Fruit fly (Drosophila melanogaster) whole organism, embryonic: ENCODE measurements around the gene CG31717.

Experiments used
- Ada2b ChIP-seq: fragments of 200-800 bp; sonication (Bioruptor generic); IDR thresholded peaks from 2 replicates; pipeline ENCODE4 v1.3.6; 2022; ENCODE audit warnings: missing biosample characterization, missing genetic modification characterization
- BtbVII ChIP-seq: fragments of 200-800 bp; sonication (Bioruptor generic); optimal IDR thresholded peaks from 3 replicates; lab custom pipeline; 2017; ENCODE audit warnings: missing biosample characterization, mild to moderate bottlenecking, missing genetic modification characterization
- CG10209 ChIP-seq: fragments of 200-800 bp; sonication (Bioruptor generic); optimal IDR thresholded peaks from 3 replicates; lab custom pipeline; 2017; ENCODE audit warnings: missing biosample characterization, mild to moderate bottlenecking, missing genetic modification characterization, missing genetic modification reagents
- CG14050 ChIP-seq: fragments of 200-800 bp; sonication (Bioruptor generic); IDR thresholded peaks from 3 replicates; pipeline ENCODE4 v1.3.6; 2022; ENCODE audit warnings: missing biosample characterization, missing genetic modification characterization
- CG14965 ChIP-seq: fragments of 200-800 bp; sonication (Bioruptor generic); optimal IDR thresholded peaks from 2 replicates; lab custom pipeline; 2016; ENCODE audit warnings: missing biosample characterization, missing genetic modification characterization, borderline replicate concordance
- CG17568 ChIP-seq: fragments of 200-800 bp; sonication (Bioruptor generic); optimal IDR thresholded peaks from 2 replicates; lab custom pipeline; 2018; ENCODE audit warnings: missing biosample characterization, mild to moderate bottlenecking, missing genetic modification characterization, moderate library complexity
- CG3065 ChIP-seq: fragments of 200-800 bp; sonication (Bioruptor generic); optimal IDR thresholded peaks from 2 replicates; lab custom pipeline; 2016; ENCODE audit warnings: missing biosample characterization, missing genetic modification characterization
- CG31224 ChIP-seq: fragments of 200-800 bp; sonication (Bioruptor generic); IDR thresholded peaks from 2 replicates; pipeline ENCODE4 v1.3.6; 2022; ENCODE audit warnings: missing biosample characterization, missing genetic modification characterization
- CG31365 ChIP-seq: fragments of 200-800 bp; sonication (Bioruptor generic); optimal IDR thresholded peaks from 2 replicates; lab custom pipeline; 2018; ENCODE audit warnings: missing biosample characterization, mild to moderate bottlenecking, missing genetic modification characterization
- CG34376 ChIP-seq: fragments of 200-800 bp; sonication (Bioruptor generic); optimal IDR thresholded peaks from 2 replicates; lab custom pipeline; 2018; ENCODE audit warnings: missing biosample characterization, mild to moderate bottlenecking, missing genetic modification characterization
- CG34422 ChIP-seq: fragments of 200-800 bp; sonication (Bioruptor generic); IDR thresholded peaks from 3 replicates; pipeline ENCODE4 v1.3.6; 2022; ENCODE audit warnings: missing biosample characterization, missing genetic modification characterization
- CG3847 ChIP-seq: fragments of 200-800 bp; sonication (Bioruptor generic); IDR thresholded peaks from 2 replicates; pipeline ENCODE4 v1.3.6; 2022; ENCODE audit warnings: missing biosample characterization, missing genetic modification characterization
- CG4854 ChIP-seq: fragments of 200-800 bp; sonication (Bioruptor generic); optimal IDR thresholded peaks from 2 replicates; lab custom pipeline; 2016; ENCODE audit warnings: missing biosample characterization, missing genetic modification characterization, inconsistent platforms
- CG5180 ChIP-seq: fragments of 200-800 bp; sonication (Bioruptor generic); optimal IDR thresholded peaks from 3 replicates; lab custom pipeline; 2017; ENCODE audit warnings: missing biosample characterization, missing genetic modification characterization, mild to moderate bottlenecking, moderate library complexity, missing genetic modification reagents
- CG6791 ChIP-seq: fragments of 200-800 bp; sonication (Bioruptor generic); IDR thresholded peaks from 3 replicates; pipeline ENCODE4 v1.3.6; 2022; ENCODE audit warnings: missing biosample characterization, missing genetic modification characterization; ENCODE audit not compliant: partially characterized antibody
- CG6813 ChIP-seq: fragments of 200-800 bp; sonication (Bioruptor generic); optimal IDR thresholded peaks from 2 replicates; lab custom pipeline; 2017; ENCODE audit warnings: missing biosample characterization, missing genetic modification characterization, mild to moderate bottlenecking, moderate library complexity, missing genetic modification reagents
- CG8359 ChIP-seq: fragments of 200-800 bp; sonication (Bioruptor generic); optimal IDR thresholded peaks from 2 replicates; lab custom pipeline; 2017; ENCODE audit warnings: missing biosample characterization, mild to moderate bottlenecking, missing genetic modification characterization, borderline replicate concordance
- CG9215 ChIP-seq: fragments of 200-800 bp; sonication (Bioruptor generic); IDR thresholded peaks from 2 replicates; pipeline ENCODE4 v1.3.6; 2022; ENCODE audit warnings: missing biosample characterization, missing genetic modification characterization
- CHES-1-like ChIP-seq: fragments of 200-800 bp; sonication (Bioruptor generic); optimal IDR thresholded peaks from 2 replicates; lab custom pipeline; 2016; ENCODE audit warnings: missing biosample characterization, missing genetic modification characterization
- D19A ChIP-seq: fragments of 200-800 bp; optimal IDR thresholded peaks from 3 replicates; lab custom pipeline; 2019; ENCODE audit warnings: missing biosample characterization, mild to moderate bottlenecking, missing genetic modification characterization, moderate library complexity
- E2f2 ChIP-seq: fragments of 200-800 bp; sonication (Bioruptor generic); IDR thresholded peaks from 2 replicates; pipeline ENCODE4 v1.3.6; 2022; ENCODE audit warnings: missing biosample characterization, missing genetic modification characterization
- Ets97D ChIP-seq: fragments of 200-800 bp; sonication (Bioruptor generic); optimal IDR thresholded peaks from 3 replicates; lab custom pipeline; 2016; ENCODE audit warnings: missing biosample characterization, missing genetic modification characterization
- H2.0 ChIP-seq: fragments of 200-800 bp; sonication (Bioruptor generic); IDR thresholded peaks from 2 replicates; pipeline ENCODE4 v1.3.6; 2022; ENCODE audit warnings: missing biosample characterization, missing genetic modification characterization
- HLH4C ChIP-seq: fragments of 200-800 bp; sonication (Bioruptor generic); IDR thresholded peaks from 3 replicates; pipeline ENCODE4 v1.3.6; 2022; ENCODE audit warnings: missing biosample characterization, missing genetic modification characterization; ENCODE audit not compliant: partially characterized antibody
- HmgZ ChIP-seq: fragments of 200-800 bp; sonication (Bioruptor generic); optimal IDR thresholded peaks from 2 replicates; lab custom pipeline; 2018; ENCODE audit warnings: missing biosample characterization, mild to moderate bottlenecking, missing genetic modification characterization
- Hr39 ChIP-seq: fragments of >200 bp; optimal IDR thresholded peaks from 2 replicates; lab custom pipeline; 2017
- Lhr ChIP-seq: fragments of 200-800 bp; sonication (Bioruptor generic); optimal IDR thresholded peaks from 3 replicates; lab custom pipeline; 2017; ENCODE audit warnings: mild to moderate bottlenecking, missing biosample characterization, missing genetic modification reagents, missing genetic modification characterization
- Lpt ChIP-seq: fragments of >200 bp; optimal IDR thresholded peaks from 2 replicates; lab custom pipeline; 2018; ENCODE audit warnings: missing biosample characterization, missing genetic modification characterization
- Med ChIP-seq: fragments of 200-800 bp; sonication (Bioruptor generic); peaks from one replicate; lab custom pipeline; 2016; ENCODE audit warnings: missing biosample characterization, missing genetic modification characterization, mild to moderate bottlenecking, inconsistent platforms, moderate library complexity
- Mes4 ChIP-seq: fragments of 200-800 bp; sonication (Bioruptor generic); optimal IDR thresholded peaks from 2 replicates; lab custom pipeline; 2016; ENCODE audit warnings: missing biosample characterization, missing genetic modification characterization
- NfI ChIP-seq: fragments of 200-800 bp; sonication (Bioruptor generic); optimal IDR thresholded peaks from 3 replicates; lab custom pipeline; 2018; ENCODE audit warnings: missing biosample characterization, mild to moderate bottlenecking, missing genetic modification characterization, moderate library complexity
- Poxn ChIP-seq: fragments of 200-800 bp; sonication (Bioruptor generic); IDR thresholded peaks from 2 replicates; pipeline ENCODE4 v1.3.6; 2022; ENCODE audit warnings: missing biosample characterization, missing genetic modification characterization
- Sry-δ ChIP-seq: fragments of 200-800 bp; sonication (Bioruptor generic); optimal IDR thresholded peaks from 2 replicates; lab custom pipeline; 2016; ENCODE audit warnings: missing biosample characterization, missing genetic modification characterization
- bbx ChIP-seq: fragments of 200-800 bp; sonication (Bioruptor generic); IDR thresholded peaks from 2 replicates; pipeline ENCODE4 v1.3.6; 2022; ENCODE audit warnings: missing biosample characterization, missing genetic modification characterization; ENCODE audit not compliant: partially characterized antibody
- bigmax ChIP-seq: fragments of 200-800 bp; sonication (Bioruptor generic); optimal IDR thresholded peaks from 2 replicates; lab custom pipeline; 2018; ENCODE audit warnings: missing biosample characterization, mild to moderate bottlenecking, missing genetic modification characterization
- btn ChIP-seq: fragments of 200-800 bp; sonication (Bioruptor generic); optimal IDR thresholded peaks from 2 replicates; lab custom pipeline; 2016; ENCODE audit warnings: missing biosample characterization, missing genetic modification characterization
- dmrt99B ChIP-seq: fragments of 200-800 bp; sonication (Bioruptor generic); optimal IDR thresholded peaks from 2 replicates; lab custom pipeline; 2018; ENCODE audit warnings: missing biosample characterization, mild to moderate bottlenecking, missing genetic modification characterization, moderate library complexity
- ewg ChIP-seq: fragments of 200-800 bp; sonication (Bioruptor generic); optimal IDR thresholded peaks from 3 replicates; lab custom pipeline; 2017; ENCODE audit warnings: mild to moderate bottlenecking, missing biosample characterization, missing genetic modification reagents, missing genetic modification characterization
- ham ChIP-seq: fragments of 200-800 bp; sonication (Bioruptor generic); IDR thresholded peaks from 2 replicates; pipeline ENCODE4 v1.3.6; 2022; ENCODE audit warnings: missing biosample characterization, missing genetic modification characterization
- hbn ChIP-seq: fragments of 200-800 bp; sonication (Bioruptor generic); IDR thresholded peaks from 2 replicates; pipeline ENCODE4 v1.3.6; 2022; ENCODE audit warnings: missing biosample characterization, missing genetic modification characterization; ENCODE audit not compliant: partially characterized antibody
- jumu ChIP-seq: fragments of 200-800 bp; sonication (Bioruptor generic); optimal IDR thresholded peaks from 3 replicates; lab custom pipeline; 2016; ENCODE audit warnings: missing biosample characterization, missing genetic modification characterization
- p53 ChIP-seq: fragments of 200-800 bp; sonication (Bioruptor generic); optimal IDR thresholded peaks from 2 replicates; lab custom pipeline; 2016; ENCODE audit warnings: missing biosample characterization, missing genetic modification characterization
- pfk ChIP-seq: fragments of 200-800 bp; sonication (Bioruptor generic); optimal IDR thresholded peaks from 2 replicates; lab custom pipeline; 2018; ENCODE audit warnings: missing biosample characterization, mild to moderate bottlenecking, missing genetic modification characterization, moderate library complexity
- pita ChIP-seq: fragments of 200-800 bp; sonication (Bioruptor generic); optimal IDR thresholded peaks from 2 replicates; lab custom pipeline; 2017; ENCODE audit warnings: missing biosample characterization, mild to moderate bottlenecking, missing genetic modification characterization
- ro ChIP-seq: fragments of 200-800 bp; sonication (Bioruptor generic); IDR thresholded peaks from 2 replicates; pipeline ENCODE4 v1.3.6; 2022; ENCODE audit warnings: missing biosample characterization, missing genetic modification characterization
- salm ChIP-seq: fragments of 200-800 bp; sonication (Bioruptor generic); optimal IDR thresholded peaks from 2 replicates; lab custom pipeline; 2018; ENCODE audit warnings: missing biosample characterization, mild to moderate bottlenecking, missing genetic modification characterization
- sc ChIP-seq, 3 experiments: fragments of >200 bp in 2 of 3; fragments of 200-800 bp in 1 of 3; sonication (Bioruptor generic) in 1 of 3; optimal IDR thresholded peaks; 2 replicates in 2 of 3; 3 replicates in 1 of 3; lab custom pipeline; 2017; ENCODE audit warnings: mild to moderate bottlenecking in 1 of 3, missing biosample characterization in 1 of 3, missing genetic modification characterization in 1 of 3, missing genetic modification reagents in 1 of 3
- sna ChIP-seq: fragments of 200-800 bp; sonication (Bioruptor generic); IDR thresholded peaks from 2 replicates; pipeline ENCODE4 v1.3.6; 2022; ENCODE audit warnings: missing biosample characterization, missing genetic modification characterization; ENCODE audit not compliant: partially characterized antibody
- ssp ChIP-seq: fragments of 200-800 bp; sonication (Bioruptor generic); IDR thresholded peaks from 2 replicates; pipeline ENCODE4 v1.3.6; 2022; ENCODE audit warnings: missing biosample characterization, missing genetic modification characterization
- vfl ChIP-seq: fragments of 200-800 bp; sonication (Bioruptor generic); optimal IDR thresholded peaks from 2 replicates; lab custom pipeline; 2016; ENCODE audit warnings: missing biosample characterization, missing genetic modification characterization
- wek ChIP-seq: fragments of 200-800 bp; sonication (Bioruptor generic); optimal IDR thresholded peaks from 3 replicates; lab custom pipeline; 2018; ENCODE audit warnings: missing biosample characterization, mild to moderate bottlenecking, missing genetic modification characterization, moderate library complexity

The CG31717 gene

DNA sequence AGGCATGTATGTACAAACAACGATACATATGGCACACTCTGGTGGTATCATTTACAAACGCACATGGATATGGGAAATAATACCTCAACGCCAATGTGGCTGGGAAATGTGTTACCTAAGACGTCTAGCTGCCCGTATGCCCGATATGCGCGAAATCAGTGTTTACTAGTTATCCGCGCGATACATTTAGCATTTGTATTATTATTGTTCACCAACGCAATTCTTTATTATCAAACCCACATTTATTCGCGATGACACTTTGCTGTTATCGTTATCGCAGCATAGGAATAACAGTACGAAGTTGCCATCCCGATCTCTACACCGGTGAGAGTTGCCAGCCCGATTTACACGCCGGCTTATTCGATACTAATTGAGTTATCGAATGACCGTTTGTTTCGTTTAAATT lies 3.7 kb upstream of the CG31717 start, which contains the start of gene chico (continued):
- TF ChIP-seq CG8359 (no peak), Poxn (GFP tag; lab: Robert Waterston, UW) (no peak), pita (GFP tag; lab: Kevin White, UChicago) (no peak), HLH4C (peak; percentile 80), Mes4 (GFP tag; lab: Kevin White, UChicago) (no peak), Hr39 (lab: Kevin White, UChicago) (no peak), ssp (GFP tag; lab: Robert Waterston, UW) (no peak), jumu (GFP tag; lab: Kevin White, UChicago) (no peak), CG14965 (GFP tag; lab: Kevin White, UChicago) (no peak), CG31365 (tag; lab: Kevin White, UChicago) (no peak), CG34422 (GFP tag; lab: Robert Waterston, UW) (peak; percentile 63; the same call in 1 of the 3 replicates), CG5180 (GFP tag; lab: Kevin White, UChicago) (no peak), CG10209 (no peak), hbn (peak; percentile 52), Ets97D (GFP tag; lab: Kevin White, UChicago) (peak; percentile 83), CG3847 (GFP tag; lab: Robert Waterston, UW) (no peak; the same call in 1 of the 2 replicates), Med (GFP tag; lab: Kevin White, UChicago) (peak; percentile 83), HmgZ (tag; lab: Kevin White, UChicago) (peak; percentile 51), CG31224 (GFP tag; lab: Robert Waterston, UW) (no peak), BtbVII (GFP tag; lab: Kevin White, UChicago) (no peak), sc (optimal IDR thresholded peaks at IDR 0.05; lab: Kevin White, UChicago) (no peak), sc (GFP tag; optimal IDR thresholded peaks at IDR 0.05; lab: Kevin White, UChicago) (no peak), bbx (GFP tag; lab: Robert Waterston, UW) (peak; percentile 74), vfl (GFP tag; lab: Kevin White, UChicago) (no peak), dmrt99B (no peak), p53 (GFP tag; lab: Kevin White, UChicago) (no peak), NfI (GFP tag; lab: Kevin White, UChicago) (no peak), CG4854 (GFP tag; lab: Kevin White, UChicago) (peak; percentile 4), Sry-δ (GFP tag; lab: Kevin White, UChicago) (peak; percentile 93), E2f2 (GFP tag; lab: Robert Waterston, UW) (peak; percentile 74), bigmax (GFP tag; lab: Kevin White, UChicago) (peak; percentile 13), CG6813 (GFP tag; lab: Kevin White, UChicago) (no peak), Ada2b (GFP tag; lab: Robert Waterston, UW) (no peak), ham (no peak), CG6791 (peak; percentile 89), CG14050 (GFP tag; lab: Robert Waterston, UW) (no peak), CG17568 (no peak), Lhr (peak; percentile 64), CG3065 (no peak), pfk (GFP tag; lab: Kevin White, UChicago) (peak; percentile 68), D19A (no peak), salm (tag; lab: Kevin White, UChicago) (no peak), ro (GFP tag; lab: Robert Waterston, UW) (no peak), H2.0 (GFP tag; lab: Robert Waterston, UW) (no peak), btn (GFP tag; lab: Kevin White, UChicago) (no peak), CG9215 (GFP tag; lab: Robert Waterston, UW) (no peak), sna (no peak; the same call in 1 of the 2 replicates), Lpt (GFP tag; lab: Kevin White, UChicago) (no peak), CHES-1-like (GFP tag; lab: Kevin White, UChicago) (peak; percentile 18), ewg (no peak), wek (GFP tag; lab: Kevin White, UChicago) (peak; percentile 4), CG34376 (GFP tag; lab: Kevin White, UChicago) (peak; percentile 63)
